Worm (Caenorhabditis elegans) whole organism, late embryonic: ENCODE data around the gene C06G3.8.

Experiments
- C08G9.2 ChIP-seq: sonication (generic microtip); optimal IDR thresholded peaks from 2 replicates; lab custom pipeline; 2016; ENCODE audit warnings: mild to moderate bottlenecking, missing genetic modification characterization, moderate library complexity, missing compliant biosample characterization
- F13H6.1 ChIP-seq: sonication (generic microtip); optimal IDR thresholded peaks from 2 replicates; lab custom pipeline; 2016; ENCODE audit warnings: missing genetic modification characterization, missing compliant biosample characterization
- K02D7.2 ChIP-seq: sonication (generic microtip); optimal IDR thresholded peaks from 2 replicates; lab custom pipeline; 2017; ENCODE audit warnings: mild to moderate bottlenecking, missing genetic modification characterization, missing compliant biosample characterization
- K09A11.1 ChIP-seq: sonication (generic microtip); optimal IDR thresholded peaks from 2 replicates; lab custom pipeline; 2017; ENCODE audit warnings: antibody characterized with exemption, mild to moderate bottlenecking, missing genetic modification characterization, missing compliant biosample characterization; ENCODE audit not compliant: insufficient read depth
- T23F11.4 ChIP-seq: fragments of 200-800 bp; sonication (Bioruptor generic); optimal IDR thresholded peaks from 2 replicates; lab custom pipeline; 2018; ENCODE audit warnings: mild to moderate bottlenecking, missing genetic modification characterization, missing compliant biosample characterization
- Y22D7AL.16 ChIP-seq: sonication (generic microtip); optimal IDR thresholded peaks from 2 replicates; lab custom pipeline; 2016; ENCODE audit warnings: missing genetic modification characterization, missing compliant biosample characterization
- ama-1 ChIP-seq: fragments of 150-350 bp; optimal IDR thresholded peaks from 2 replicates; lab custom pipeline; 2014
- ceh-18 ChIP-seq: sonication (generic microtip); optimal IDR thresholded peaks from 2 replicates; lab custom pipeline; 2016; ENCODE audit warnings: missing genetic modification characterization, missing compliant biosample characterization
- ceh-2 ChIP-seq: sonication (generic microtip); optimal IDR thresholded peaks from 2 replicates; lab custom pipeline; 2016; ENCODE audit warnings: missing genotype, missing genetic modification characterization, missing compliant biosample characterization
- ceh-22 ChIP-seq: sonication (generic microtip); optimal IDR thresholded peaks from 2 replicates; lab custom pipeline; 2017; ENCODE audit warnings: missing biosample characterization, missing genetic modification characterization
- ceh-24 ChIP-seq: sonication (generic microtip); optimal IDR thresholded peaks from 2 replicates; lab custom pipeline; 2016; ENCODE audit warnings: mild to moderate bottlenecking, missing genetic modification characterization, missing compliant biosample characterization
- ceh-30 ChIP-seq: fragments of 150-350 bp; optimal IDR thresholded peaks from 2 replicates; lab custom pipeline; 2014; ENCODE audit warnings: missing biosample characterization, missing genetic modification characterization
- ceh-31 ChIP-seq: sonication (generic microtip); optimal IDR thresholded peaks from 2 replicates; lab custom pipeline; 2016; ENCODE audit warnings: missing genetic modification characterization, missing compliant biosample characterization
- ceh-34 ChIP-seq: sonication (generic microtip); optimal IDR thresholded peaks from 2 replicates; lab custom pipeline; 2016; ENCODE audit warnings: mild to moderate bottlenecking, missing genetic modification characterization, missing compliant biosample characterization
- ceh-45 ChIP-seq: fragments of 200-800 bp; sonication (Bioruptor generic); IDR thresholded peaks from 2 replicates; pipeline ENCODE4 v1.3.6; 2022; ENCODE audit warnings: missing genetic modification reagents, missing genetic modification characterization, missing compliant biosample characterization
- ceh-48 ChIP-seq: sonication (generic microtip); optimal IDR thresholded peaks from 2 replicates; lab custom pipeline; 2016; ENCODE audit warnings: missing genetic modification characterization, inconsistent platforms, missing compliant biosample characterization
- ceh-9 ChIP-seq: sonication (generic microtip); optimal IDR thresholded peaks from 2 replicates; lab custom pipeline; 2016; ENCODE audit warnings: mild to moderate bottlenecking, missing genetic modification characterization, inconsistent platforms, missing compliant biosample characterization
- dmd-4 ChIP-seq: sonication (generic microtip); optimal IDR thresholded peaks from 2 replicates; lab custom pipeline; 2016; ENCODE audit warnings: borderline replicate concordance, missing genetic modification characterization, missing compliant biosample characterization
- elt-4 ChIP-seq: sonication (generic microtip); optimal IDR thresholded peaks from 2 replicates; lab custom pipeline; 2016; ENCODE audit warnings: missing genetic modification characterization, missing compliant biosample characterization
- eyg-1 ChIP-seq: sonication (generic microtip); optimal IDR thresholded peaks from 2 replicates; lab custom pipeline; 2016; ENCODE audit warnings: missing genotype, missing genetic modification characterization, missing compliant biosample characterization
- fax-1 ChIP-seq: sonication (generic microtip); optimal IDR thresholded peaks from 2 replicates; lab custom pipeline; 2016; ENCODE audit warnings: missing genotype, missing genetic modification characterization, missing compliant biosample characterization
- gmeb-2 ChIP-seq: sonication (generic microtip); optimal IDR thresholded peaks from 2 replicates; lab custom pipeline; 2016; ENCODE audit warnings: missing genetic modification characterization, inconsistent platforms, missing compliant biosample characterization
- hlh-30 ChIP-seq: sonication (generic microtip); optimal IDR thresholded peaks from 2 replicates; lab custom pipeline; 2017; ENCODE audit warnings: antibody characterized with exemption, missing genetic modification characterization, missing compliant biosample characterization; ENCODE audit not compliant: insufficient read depth
- lin-11 ChIP-seq: fragments of 200-800 bp; sonication (Bioruptor generic); optimal IDR thresholded peaks from 2 replicates; lab custom pipeline; 2018; ENCODE audit warnings: mild to moderate bottlenecking, missing genetic modification characterization, missing compliant biosample characterization
- madf-2 ChIP-seq: sonication (generic microtip); optimal IDR thresholded peaks from 2 replicates; lab custom pipeline; 2017; ENCODE audit warnings: missing genetic modification characterization, missing compliant biosample characterization
- mec-3 ChIP-seq: sonication (generic microtip); optimal IDR thresholded peaks from 2 replicates; lab custom pipeline; 2016; ENCODE audit warnings: borderline replicate concordance, missing genetic modification characterization, missing compliant biosample characterization
- nhr-11 ChIP-seq: fragments of 150-350 bp; optimal IDR thresholded peaks from 2 replicates; lab custom pipeline; 2014; ENCODE audit warnings: missing biosample characterization, missing genetic modification characterization
- nhr-232 ChIP-seq: sonication (generic microtip); optimal IDR thresholded peaks from 2 replicates; lab custom pipeline; 2016; ENCODE audit warnings: missing genetic modification characterization, missing compliant biosample characterization
- npax-4 ChIP-seq: sonication (generic microtip); optimal IDR thresholded peaks from 2 replicates; lab custom pipeline; 2016; ENCODE audit warnings: missing genetic modification characterization, missing compliant biosample characterization
- pag-3 ChIP-seq: sonication (generic microtip); optimal IDR thresholded peaks from 2 replicates; lab custom pipeline; 2016; ENCODE audit warnings: missing compliant biosample characterization, missing genetic modification characterization, borderline replicate concordance
- pax-1 ChIP-seq: fragments of 150-350 bp; optimal IDR thresholded peaks from 2 replicates; lab custom pipeline; 2014; ENCODE audit warnings: missing biosample characterization, missing genetic modification characterization
- pha-2 ChIP-seq: sonication (generic microtip); optimal IDR thresholded peaks from 2 replicates; lab custom pipeline; 2017; ENCODE audit warnings: mild to moderate bottlenecking, missing genetic modification characterization, missing compliant biosample characterization
- pros-1 ChIP-seq: fragments of 150-350 bp; optimal IDR thresholded peaks from 2 replicates; lab custom pipeline; 2014; ENCODE audit warnings: missing biosample characterization, missing genetic modification reagents, missing genetic modification characterization
- rnt-1 ChIP-seq: sonication (generic microtip); optimal IDR thresholded peaks from 2 replicates; lab custom pipeline; 2016; ENCODE audit warnings: missing genetic modification characterization, missing compliant biosample characterization
- sox-4 ChIP-seq: sonication (generic microtip); optimal IDR thresholded peaks from 2 replicates; lab custom pipeline; 2017; ENCODE audit warnings: mild to moderate bottlenecking, missing genetic modification characterization, inconsistent platforms, missing compliant biosample characterization
- syd-9 ChIP-seq: sonication (generic microtip); optimal IDR thresholded peaks from 2 replicates; lab custom pipeline; 2016; ENCODE audit warnings: mild to moderate bottlenecking, missing genetic modification characterization, moderate library complexity, missing compliant biosample characterization
- tbx-2 ChIP-seq: sonication (generic microtip); optimal IDR thresholded peaks from 2 replicates; lab custom pipeline; 2016; ENCODE audit warnings: missing genetic modification characterization, missing compliant biosample characterization
- tbx-7 ChIP-seq: sonication (generic microtip); optimal IDR thresholded peaks from 2 replicates; lab custom pipeline; 2016; ENCODE audit warnings: missing genotype, missing genetic modification characterization, missing compliant biosample characterization
- ttx-3 ChIP-seq: sonication (generic microtip); optimal IDR thresholded peaks from 2 replicates; lab custom pipeline; 2016; ENCODE audit warnings: missing genetic modification reagents, missing genetic modification characterization, missing compliant biosample characterization
- unc-55 ChIP-seq: sonication (generic microtip); optimal IDR thresholded peaks from 2 replicates; lab custom pipeline; 2017; ENCODE audit warnings: missing biosample characterization, missing genetic modification reagents, missing genetic modification characterization
- unc-86 ChIP-seq: sonication (generic microtip); optimal IDR thresholded peaks from 2 replicates; lab custom pipeline; 2016; ENCODE audit warnings: missing genetic modification characterization, missing compliant biosample characterization
- ztf-16 ChIP-seq: sonication (generic microtip); optimal IDR thresholded peaks from 2 replicates; lab custom pipeline; 2017; ENCODE audit warnings: missing genetic modification characterization, missing compliant biosample characterization

C06G3.8 gene

ce11 chrIV:7065022-7065421, 32.7 kb upstream of the C06G3.8 start, which contains the start of gene Y43B11AL.1:
Gene Y43B11AL.1, plus strand, starts transcription at chrIV:7065322.
- TF ChIP-seq nhr-11: no peak
- no peak for TF ChIP-seq unc-55
- TF ChIP-seq ceh-2: no peak
- TF ChIP-seq rnt-1 (tag; lab: Kevin White, UChicago): no peak
- TF ChIP-seq nhr-232 (tag; lab: Kevin White, UChicago): no peak
- no peak for TF ChIP-seq K02D7.2 (tag; lab: Kevin White, UChicago)
- TF ChIP-seq syd-9: no peak
- TF ChIP-seq ceh-24: no peak
- no peak for TF ChIP-seq ttx-3 (tag; lab: Kevin White, UChicago)
- no peak for TF ChIP-seq C08G9.2 (tag; lab: Kevin White, UChicago)
- no peak for TF ChIP-seq ceh-48 (tag; lab: Kevin White, UChicago)
- no peak for TF ChIP-seq pros-1 (tag; lab: Kevin White, UChicago)
- TF ChIP-seq mec-3 (tag; lab: Kevin White, UChicago): no peak
- no peak for TF ChIP-seq ceh-9 (tag; lab: Kevin White, UChicago)
- TF ChIP-seq K09A11.1 (tag; lab: Kevin White, UChicago): no peak
- no peak for TF ChIP-seq ceh-30 (tag; lab: Kevin White, UChicago)
- no peak for TF ChIP-seq gmeb-2 (tag; lab: Kevin White, UChicago)
- TF ChIP-seq ztf-16 (tag; lab: Kevin White, UChicago): no peak
- TF ChIP-seq, all 69 proteins: peak for 0

- TF ChIP-seq ama-1 (lab: Kevin White, UChicago) (no peak), pax-1 (tag; lab: Kevin White, UChicago) (no peak), hlh-30 (no peak), rnt-1 (tag; lab: Kevin White, UChicago) (no peak), ceh-2 (no peak), ceh-45 (GFP tag; lab: Robert Waterston, UW) (no peak), tbx-2 (tag; lab: Kevin White, UChicago) (no peak), syd-9 (no peak), Y22D7AL.16 (tag; lab: Kevin White, UChicago) (no peak), pag-3 (tag; lab: Kevin White, UChicago) (no peak), pros-1 (tag; lab: Kevin White, UChicago) (no peak), ceh-31 (no peak), eyg-1 (tag; lab: Kevin White, UChicago) (no peak), ceh-18 (tag; lab: Kevin White, UChicago) (no peak), tbx-7 (tag; lab: Kevin White, UChicago) (no peak), ceh-22 (tag; lab: Kevin White, UChicago) (no peak), elt-4 (no peak), fax-1 (tag; lab: Kevin White, UChicago) (no peak)
- TF ChIP-seq, all 69 proteins: peak for 0
Observed at ce11 chrIV:7062697-7063096, 30.3 kb upstream of the C06G3.8 start.

ce11 chrIV:7057677-7058076, 25.3 kb upstream of the C06G3.8 start, which contains the start of gene srx-50:
Gene srx-50, plus strand, starts transcription at chrIV:7057977.
- TF ChIP-seq lin-11 (tag; lab: Kevin White, UChicago): no peak
- TF ChIP-seq F13H6.1 (tag; lab: Kevin White, UChicago): no peak
- no peak for TF ChIP-seq dmd-4
- TF ChIP-seq sox-4 (tag; lab: Kevin White, UChicago): no peak
- TF ChIP-seq pros-1 (tag; lab: Kevin White, UChicago): no peak
- TF ChIP-seq pax-1 (tag; lab: Kevin White, UChicago): no peak
- TF ChIP-seq unc-86 (tag; lab: Kevin White, UChicago): no peak
- TF ChIP-seq madf-2 (tag; lab: Kevin White, UChicago): no peak
- TF ChIP-seq nhr-232 (tag; lab: Kevin White, UChicago): no peak
- TF ChIP-seq hlh-30: no peak
- no peak for TF ChIP-seq pha-2 (tag; lab: Kevin White, UChicago)
- TF ChIP-seq C08G9.2 (tag; lab: Kevin White, UChicago): no peak
- TF ChIP-seq T23F11.4 (GFP tag; lab: Kevin White, UChicago): no peak
- no peak for TF ChIP-seq npax-4 (tag; lab: Kevin White, UChicago)
- no peak for TF ChIP-seq tbx-7 (tag; lab: Kevin White, UChicago)
- no peak for TF ChIP-seq pag-3 (tag; lab: Kevin White, UChicago)
- TF ChIP-seq ceh-34 (tag; lab: Kevin White, UChicago): no peak
- TF ChIP-seq, all 69 proteins: peak for 0
